Worm (Caenorhabditis elegans) whole organism, L3 larva: ENCODE data around the gene ZK1236.1.

Experiments
- R02D3.7 ChIP-seq: fragments of 150-350 bp; optimal IDR thresholded peaks from 2 replicates; lab custom pipeline; 2014; ENCODE audit warnings: missing biosample characterization, missing genetic modification characterization
- aly-2 ChIP-seq: fragments of 150-350 bp; optimal IDR thresholded peaks from 2 replicates; lab custom pipeline; 2014; ENCODE audit warnings: missing biosample characterization, missing genetic modification characterization
- ama-1 ChIP-seq: fragments of 150-350 bp; optimal IDR thresholded peaks from 2 replicates; lab custom pipeline; 2018
- ceh-82 ChIP-seq: fragments of 150-350 bp; optimal IDR thresholded peaks from 2 replicates; lab custom pipeline; 2014; ENCODE audit warnings: missing biosample characterization, missing genetic modification characterization
- ceh-9 ChIP-seq: sonication (generic microtip); optimal IDR thresholded peaks from 2 replicates; lab custom pipeline; 2018; ENCODE audit warnings: missing biosample characterization, missing genetic modification characterization
- egl-27 ChIP-seq: sonication (generic microtip); optimal IDR thresholded peaks from 4 replicates; lab custom pipeline; 2017; ENCODE audit warnings: missing biosample characterization, missing genetic modification reagents, missing genetic modification characterization
- egl-5 ChIP-seq: fragments of 150-350 bp; optimal IDR thresholded peaks from 2 replicates; lab custom pipeline; 2017; ENCODE audit warnings: missing biosample characterization, missing genetic modification reagents, missing genetic modification characterization, inconsistent platforms
- elt-2 ChIP-seq: sonication (generic microtip); optimal IDR thresholded peaks from 2 replicates; lab custom pipeline; 2016; ENCODE audit warnings: missing genetic modification reagents, mild to moderate bottlenecking, missing genetic modification characterization, missing compliant biosample characterization
- elt-3 ChIP-seq, 3 experiments: fragments of 150-350 bp in 1 of 3; sonication (generic microtip) in 2 of 3; optimal IDR thresholded peaks; 2 replicates in 2 of 3; 4 replicates in 1 of 3; lab custom pipeline; 2014 to 2017; ENCODE audit warnings: missing biosample characterization in 3 of 3, missing genetic modification characterization in 3 of 3
- fkh-2 ChIP-seq: fragments of 150-350 bp; optimal IDR thresholded peaks from 2 replicates; lab custom pipeline; 2014; ENCODE audit warnings: missing biosample characterization, missing genetic modification reagents, missing genetic modification characterization
- fos-1 ChIP-seq: fragments of 150-350 bp; optimal IDR thresholded peaks from 2 replicates; lab custom pipeline; 2014; ENCODE audit warnings: missing biosample characterization, missing genetic modification characterization
- hmg-11 ChIP-seq: sonication (generic microtip); optimal IDR thresholded peaks from 2 replicates; lab custom pipeline; 2016; ENCODE audit warnings: missing genetic modification characterization, missing compliant biosample characterization
- jun-1 ChIP-seq: fragments of 150-350 bp; optimal IDR thresholded peaks from 2 replicates; lab custom pipeline; 2014; ENCODE audit warnings: missing biosample characterization, missing genetic modification reagents, missing genetic modification characterization
- lin-39 ChIP-seq: fragments of 150-350 bp; optimal IDR thresholded peaks from 2 replicates; lab custom pipeline; 2018; ENCODE audit warnings: missing biosample characterization, missing genetic modification reagents, missing genetic modification characterization
- mml-1 ChIP-seq: fragments of 150-350 bp; sonication (generic microtip); optimal IDR thresholded peaks from 3 replicates; lab custom pipeline; 2014; ENCODE audit warnings: missing biosample characterization, missing genetic modification characterization
- nfya-1 ChIP-seq: sonication (generic microtip); optimal IDR thresholded peaks from 2 replicates; lab custom pipeline; 2017; ENCODE audit warnings: missing genetic modification characterization, mild to moderate bottlenecking, missing compliant biosample characterization, antibody characterized with exemption, moderate library complexity; ENCODE audit not compliant: insufficient read depth
- nhr-11 ChIP-seq: fragments of 150-350 bp; optimal IDR thresholded peaks from 2 replicates; lab custom pipeline; 2014; ENCODE audit warnings: missing biosample characterization, missing genetic modification characterization
- nhr-12 ChIP-seq: fragments of 150-350 bp; optimal IDR thresholded peaks from 2 replicates; lab custom pipeline; 2014; ENCODE audit warnings: missing biosample characterization, missing genetic modification characterization
- nhr-237 ChIP-seq: fragments of 150-350 bp; optimal IDR thresholded peaks from 2 replicates; lab custom pipeline; 2014; ENCODE audit warnings: missing biosample characterization, missing genetic modification characterization
- nhr-25 ChIP-seq: sonication (generic microtip); optimal IDR thresholded peaks from 2 replicates; lab custom pipeline; 2017; ENCODE audit warnings: missing biosample characterization, missing genetic modification characterization
- nhr-28 ChIP-seq: fragments of 150-350 bp; optimal IDR thresholded peaks from 2 replicates; lab custom pipeline; 2014; ENCODE audit warnings: missing biosample characterization, missing genetic modification characterization
- nhr-67 ChIP-seq: fragments of 150-350 bp; optimal IDR thresholded peaks from 2 replicates; lab custom pipeline; 2014; ENCODE audit warnings: missing biosample characterization, missing genetic modification characterization
- pha-4 ChIP-seq: fragments of 150-350 bp; optimal IDR thresholded peaks from 2 replicates; lab custom pipeline; 2014; ENCODE audit warnings: missing biosample characterization, missing genetic modification reagents, missing genetic modification characterization
- pqm-1 ChIP-seq: fragments of 150-350 bp; optimal IDR thresholded peaks from 2 replicates; lab custom pipeline; 2017; ENCODE audit warnings: missing biosample characterization, missing genetic modification characterization, inconsistent platforms
- skn-1 ChIP-seq: fragments of 150-350 bp; optimal IDR thresholded peaks from 2 replicates; lab custom pipeline; 2014; ENCODE audit warnings: missing biosample characterization, missing genetic modification characterization
- snpc-4 ChIP-seq: fragments of 150-350 bp; optimal IDR thresholded peaks from 2 replicates; lab custom pipeline; 2014; ENCODE audit warnings: missing biosample characterization, missing genetic modification characterization
- tbx-2 ChIP-seq: sonication (generic microtip); optimal IDR thresholded peaks from 2 replicates; lab custom pipeline; 2016; ENCODE audit warnings: mild to moderate bottlenecking, missing genetic modification characterization, missing compliant biosample characterization
- unc-62 ChIP-seq: fragments of 150-350 bp; sonication (generic microtip); optimal IDR thresholded peaks from 4 replicates; lab custom pipeline; 2014; ENCODE audit warnings: missing biosample characterization, missing genetic modification reagents, missing genetic modification characterization
- zag-1 ChIP-seq: fragments of 150-350 bp; optimal IDR thresholded peaks from 2 replicates; lab custom pipeline; 2014; ENCODE audit warnings: missing biosample characterization, missing genetic modification characterization
- ztf-4 ChIP-seq: fragments of 150-350 bp; optimal IDR thresholded peaks from 2 replicates; lab custom pipeline; 2014; ENCODE audit warnings: missing biosample characterization, missing genetic modification characterization

ZK1236.1 gene

ce11 chrIII:8473292-8473691 lies 44.2 kb downstream of the ZK1236.1 start:
- no peak for TF ChIP-seq pqm-1 (tag; lab: Kevin White, UChicago)
- no peak for TF ChIP-seq ceh-9 (tag; lab: Kevin White, UChicago)
- no peak for TF ChIP-seq R02D3.7
- no peak for TF ChIP-seq snpc-4 (tag; lab: Kevin White, UChicago)
- TF ChIP-seq nhr-67 (tag; lab: Kevin White, UChicago) = no peak
- no peak for TF ChIP-seq unc-62 (GFP tag; lab: Kevin White, UChicago)
- no peak for TF ChIP-seq aly-2 (tag; lab: Kevin White, UChicago)
- TF ChIP-seq ceh-82 (tag; lab: Kevin White, UChicago) = no peak
- no peak for TF ChIP-seq lin-39

- TF ChIP-seq aly-2 (tag; lab: Kevin White, UChicago) (no peak), unc-62 (GFP tag; lab: Kevin White, UChicago) (no peak), nfya-1 (tag; lab: Kevin White, UChicago) (no peak), ceh-82 (tag; lab: Kevin White, UChicago) (no peak), nhr-67 (tag; lab: Kevin White, UChicago) (no peak), fkh-2 (no peak), nhr-12 (tag; lab: Kevin White, UChicago) (no peak), nhr-11 (tag; lab: Kevin White, UChicago) (no peak), elt-2 (peak; percentile 82), zag-1 (tag; lab: Kevin White, UChicago) (no peak), elt-3 (tag; optimal IDR thresholded peaks at IDR 0.05; lab: Kevin White, UChicago) (no peak), ama-1 (lab: Kevin White, UChicago) (no peak), pqm-1 (tag; lab: Kevin White, UChicago) (peak; percentile 72)
- TF ChIP-seq, all 47 proteins: peak for 2
Observed at ce11 chrIII:8479322-8479864, 50.3 kb downstream of the ZK1236.1 start.

- TF ChIP-seq fos-1 (tag; lab: Kevin White, UChicago) (no peak), egl-5 (tag; lab: Kevin White, UChicago) (no peak), pha-4 (tag; lab: Kevin White, UChicago) (no peak), nhr-25 (tag; lab: Kevin White, UChicago) (no peak), jun-1 (tag; lab: Kevin White, UChicago) (no peak), elt-3 (tag; optimal IDR thresholded peaks at IDR 0.05; lab: Kevin White, UChicago) (no peak), tbx-2 (tag; lab: Kevin White, UChicago) (no peak), ztf-4 (tag; lab: Kevin White, UChicago) (no peak), lin-39 (no peak), mml-1 (tag; lab: Kevin White, UChicago) (no peak), hmg-11 (tag; lab: Kevin White, UChicago) (no peak), aly-2 (tag; lab: Kevin White, UChicago) (no peak), skn-1 (no peak), pqm-1 (tag; lab: Kevin White, UChicago) (no peak), nhr-237 (tag; lab: Kevin White, UChicago) (no peak), egl-27 (tag; lab: Kevin White, UChicago) (no peak), nhr-28 (tag; lab: Kevin White, UChicago) (no peak), R02D3.7 (no peak), ceh-82 (tag; lab: Kevin White, UChicago) (no peak)
Observed at ce11 chrIII:8480355-8480754, 51.3 kb downstream of the ZK1236.1 start, which contains the start of gene F42H10.6. F42H10.6 (minus strand) TSS chrIII:8480455.
